Worm (Caenorhabditis elegans) whole organism, L2 larva: ENCODE results near the gene R09E10.2.

Source experiments
- C34F6.9 ChIP-seq: fragments of 150-350 bp; optimal IDR thresholded peaks from 2 replicates; lab custom pipeline; 2014; ENCODE audit warnings: missing biosample characterization, missing genetic modification characterization
- F13H6.1 ChIP-seq: sonication (generic microtip); optimal IDR thresholded peaks from 2 replicates; lab custom pipeline; 2016; ENCODE audit warnings: missing genetic modification characterization, missing compliant biosample characterization
- alr-1 ChIP-seq: fragments of 150-350 bp; optimal IDR thresholded peaks from 2 replicates; lab custom pipeline; 2014; ENCODE audit warnings: missing biosample characterization, missing genetic modification characterization
- aly-2 ChIP-seq: fragments of 150-350 bp; optimal IDR thresholded peaks from 2 replicates; lab custom pipeline; 2014; ENCODE audit warnings: missing biosample characterization, missing genetic modification characterization
- blmp-1 ChIP-seq: sonication (generic microtip); optimal IDR thresholded peaks from 2 replicates; lab custom pipeline; 2017; ENCODE audit warnings: missing genetic modification characterization, mild to moderate bottlenecking, missing compliant biosample characterization, antibody characterized with exemption, moderate library complexity; ENCODE audit not compliant: insufficient read depth
- ceh-16 ChIP-seq: fragments of 150-350 bp; optimal IDR thresholded peaks from 2 replicates; lab custom pipeline; 2014; ENCODE audit warnings: missing biosample characterization, missing genetic modification characterization
- crh-2 ChIP-seq: sonication (generic microtip); optimal IDR thresholded peaks from 2 replicates; lab custom pipeline; 2017; ENCODE audit warnings: missing biosample characterization, missing genetic modification characterization
- dmd-4 ChIP-seq: sonication (generic microtip); optimal IDR thresholded peaks from 2 replicates; lab custom pipeline; 2017; ENCODE audit warnings: missing biosample characterization, missing genetic modification characterization
- egl-27 ChIP-seq: sonication (generic microtip); optimal IDR thresholded peaks from 3 replicates; lab custom pipeline; 2017; ENCODE audit warnings: missing biosample characterization, missing genetic modification reagents, missing genetic modification characterization
- elt-1 ChIP-seq: fragments of 150-350 bp; optimal IDR thresholded peaks from 2 replicates; lab custom pipeline; 2014; ENCODE audit warnings: missing biosample characterization, missing genetic modification characterization
- elt-3 ChIP-seq: sonication (generic microtip); optimal IDR thresholded peaks from 2 replicates; lab custom pipeline; 2017; ENCODE audit warnings: missing biosample characterization, missing genetic modification characterization
- fos-1 ChIP-seq: fragments of 150-350 bp; optimal IDR thresholded peaks from 2 replicates; lab custom pipeline; 2014; ENCODE audit warnings: missing biosample characterization, missing genetic modification characterization
- lin-11 ChIP-seq: fragments of 150-350 bp; sonication (generic microtip); optimal IDR thresholded peaks from 2 replicates; lab custom pipeline; 2014; ENCODE audit warnings: missing biosample characterization, missing genetic modification characterization, inconsistent platforms, mixed read lengths
- lin-39 ChIP-seq: fragments of 150-350 bp; optimal IDR thresholded peaks from 2 replicates; lab custom pipeline; 2014; ENCODE audit warnings: missing biosample characterization, missing genetic modification reagents, missing genetic modification characterization
- lsy-2 ChIP-seq, 2 experiments: fragments of 150-350 bp in 1 of 2; sonication (generic microtip) in 1 of 2; optimal IDR thresholded peaks; 2 replicates each; lab custom pipeline; 2014 to 2017; ENCODE audit warnings: missing biosample characterization in 2 of 2, missing genetic modification characterization in 2 of 2
- mab-5 ChIP-seq: fragments of 150-350 bp; optimal IDR thresholded peaks from 2 replicates; lab custom pipeline; 2014; ENCODE audit warnings: missing biosample characterization, missing genetic modification characterization
- mbf-1 ChIP-seq: sonication (generic microtip); optimal IDR thresholded peaks from 2 replicates; lab custom pipeline; 2017; ENCODE audit warnings: missing biosample characterization, missing genetic modification characterization
- mdl-1 ChIP-seq, 2 experiments: fragments of 150-350 bp in 1 of 2; sonication (generic microtip) in 1 of 2; optimal IDR thresholded peaks; 2 replicates each; lab custom pipeline; 2017; ENCODE audit warnings: missing biosample characterization in 2 of 2, missing genetic modification characterization in 2 of 2
- nhr-10 ChIP-seq: sonication (generic microtip); optimal IDR thresholded peaks from 2 replicates; lab custom pipeline; 2017; ENCODE audit warnings: missing biosample characterization, missing genetic modification characterization
- nhr-11 ChIP-seq: fragments of 150-350 bp; optimal IDR thresholded peaks from 2 replicates; lab custom pipeline; 2014; ENCODE audit warnings: missing biosample characterization, missing genetic modification characterization
- nhr-129 ChIP-seq: fragments of 150-350 bp; optimal IDR thresholded peaks from 2 replicates; lab custom pipeline; 2014; ENCODE audit warnings: missing biosample characterization, missing genetic modification characterization
- nhr-21 ChIP-seq: fragments of 150-350 bp; optimal IDR thresholded peaks from 2 replicates; lab custom pipeline; 2014; ENCODE audit warnings: missing biosample characterization, missing genetic modification characterization
- nhr-23 ChIP-seq: fragments of 150-350 bp; optimal IDR thresholded peaks from 2 replicates; lab custom pipeline; 2014; ENCODE audit warnings: missing biosample characterization, missing genetic modification reagents, missing genetic modification characterization
- nhr-25 ChIP-seq: fragments of 150-350 bp; sonication (generic microtip); optimal IDR thresholded peaks from 3 replicates; lab custom pipeline; 2014; ENCODE audit warnings: missing biosample characterization, missing genetic modification characterization
- nhr-6 ChIP-seq: fragments of 150-350 bp; optimal IDR thresholded peaks from 2 replicates; lab custom pipeline; 2014; ENCODE audit warnings: missing biosample characterization, missing genetic modification characterization
- nhr-77 ChIP-seq: fragments of 150-350 bp; optimal IDR thresholded peaks from 2 replicates; lab custom pipeline; 2014; ENCODE audit warnings: missing biosample characterization, missing genetic modification characterization
- sem-4 ChIP-seq: fragments of 150-350 bp; optimal IDR thresholded peaks from 2 replicates; lab custom pipeline; 2014; ENCODE audit warnings: missing biosample characterization, missing genetic modification reagents, missing genetic modification characterization
- sma-3 ChIP-seq: sonication (generic microtip); optimal IDR thresholded peaks from 2 replicates; lab custom pipeline; 2016; ENCODE audit warnings: missing genetic modification reagents, missing genetic modification characterization, missing compliant biosample characterization
- sma-9 ChIP-seq, 2 experiments: fragments of 150-350 bp in 1 of 2; sonication (generic microtip) in 1 of 2; optimal IDR thresholded peaks; 2 replicates each; lab custom pipeline; 2014 to 2016; ENCODE audit warnings: missing genetic modification characterization in 2 of 2, mild to moderate bottlenecking in 1 of 2, missing biosample characterization in 1 of 2, missing compliant biosample characterization in 1 of 2, missing genetic modification reagents in 1 of 2, moderate library complexity in 1 of 2
- unc-39 ChIP-seq: fragments of 150-350 bp; optimal IDR thresholded peaks from 2 replicates; lab custom pipeline; 2014; ENCODE audit warnings: missing biosample characterization, missing genetic modification characterization
- unc-55 ChIP-seq: fragments of 150-350 bp; sonication (generic microtip); optimal IDR thresholded peaks from 3 replicates; lab custom pipeline; 2014; ENCODE audit warnings: missing biosample characterization, missing genetic modification reagents, missing genetic modification characterization
- ztf-1 ChIP-seq: fragments of 200-800 bp; sonication (Bioruptor generic); conservative IDR thresholded peaks from 2 replicates; pipeline ENCODE4 v1.3.6; 2022; ENCODE audit warnings: missing genetic modification characterization, missing compliant biosample characterization
- ztf-11 ChIP-seq: sonication (generic microtip); optimal IDR thresholded peaks from 2 replicates; lab custom pipeline; 2017; ENCODE audit warnings: missing biosample characterization, missing genetic modification characterization

R09E10.2 gene

ce11 chrIV:10366018-10366417 is 47.9 kb upstream of the R09E10.2 start, which contains the start of gene sir-2.1 (continued):
- TF ChIP-seq fos-1 (tag; lab: Kevin White, UChicago): no peak
- no peak for TF ChIP-seq elt-1 (tag; lab: Kevin White, UChicago)

ce11 chrIV:10360336-10360735 is 42.2 kb upstream of the R09E10.2 start, which contains the start of gene ugt-59:
Gene ugt-59, plus strand, starts transcription at chrIV:10360636.
- TF ChIP-seq ztf-1 (GFP tag; lab: Robert Waterston, UW): no peak
- no peak for TF ChIP-seq sma-9 (GFP tag; optimal IDR thresholded peaks at IDR 0.05; lab: Kevin White, UChicago)
- TF ChIP-seq sma-9 (tag; optimal IDR thresholded peaks at IDR 0.05; lab: Kevin White, UChicago): no peak
- TF ChIP-seq blmp-1 (tag; lab: Kevin White, UChicago): no peak
- no peak for TF ChIP-seq nhr-23 (tag; lab: Kevin White, UChicago)
- TF ChIP-seq nhr-11 (tag; lab: Kevin White, UChicago): no peak
- TF ChIP-seq dmd-4 (tag; lab: Kevin White, UChicago): no peak
- TF ChIP-seq sma-3: no peak
- no peak for TF ChIP-seq lin-11
- no peak for TF ChIP-seq elt-3 (tag; lab: Kevin White, UChicago)
- no peak for TF ChIP-seq mab-5 (tag; lab: Kevin White, UChicago)
- TF ChIP-seq mdl-1 (tag; optimal IDR thresholded peaks at IDR 0.05; lab: Kevin White, UChicago): no peak
- TF ChIP-seq nhr-77: no peak
- no peak for TF ChIP-seq lin-39 (tag; lab: Kevin White, UChicago)
- no peak for TF ChIP-seq nhr-25 (tag; lab: Kevin White, UChicago)

- peak; percentile 33 for TF ChIP-seq C34F6.9 (tag; lab: Kevin White, UChicago)
- peak; percentile 7 for TF ChIP-seq crh-2 (tag; lab: Kevin White, UChicago)
- peak; percentile 39 for TF ChIP-seq unc-55 (GFP tag; lab: Kevin White, UChicago)
- no peak for TF ChIP-seq nhr-11 (tag; lab: Kevin White, UChicago)
Measured at ce11 chrIV:10357842-10358241, 39.7 kb upstream of the R09E10.2 start, which contains the start of gene gkow-1. Gene gkow-1, plus strand, starts transcription at chrIV:10358142.

- TF ChIP-seq ztf-11 (tag; lab: Kevin White, UChicago) (no peak), unc-39 (tag; lab: Kevin White, UChicago) (no peak), nhr-23 (tag; lab: Kevin White, UChicago) (no peak), elt-3 (tag; lab: Kevin White, UChicago) (no peak), dmd-4 (tag; lab: Kevin White, UChicago) (no peak), blmp-1 (tag; lab: Kevin White, UChicago) (no peak), sma-9 (GFP tag; optimal IDR thresholded peaks at IDR 0.05; lab: Kevin White, UChicago) (no peak), sma-9 (tag; optimal IDR thresholded peaks at IDR 0.05; lab: Kevin White, UChicago) (no peak), nhr-10 (no peak), C34F6.9 (tag; lab: Kevin White, UChicago) (no peak), nhr-6 (no peak), ceh-16 (tag; lab: Kevin White, UChicago) (no peak), lin-11 (no peak), lsy-2 (tag; optimal IDR thresholded peaks at IDR 0.05; lab: Kevin White, UChicago) (no peak), aly-2 (no peak), alr-1 (no peak), nhr-21 (no peak), nhr-129 (no peak), mbf-1 (tag; lab: Kevin White, UChicago) (no peak), sem-4 (no peak), nhr-25 (tag; lab: Kevin White, UChicago) (no peak)
- TF ChIP-seq, all 48 proteins: peak for 0
Measured at ce11 chrIV:10357072-10357471, 39.0 kb upstream of the R09E10.2 start, which contains the start of gene R11A8.1. Gene R11A8.1, minus strand, starts transcription at chrIV:10357172.

- no peak for TF ChIP-seq nhr-6
- TF ChIP-seq egl-27: no peak
- no peak for TF ChIP-seq lsy-2 (tag; optimal IDR thresholded peaks at IDR 0.05; lab: Kevin White, UChicago)
- no peak for TF ChIP-seq F13H6.1 (tag; lab: Kevin White, UChicago)
- TF ChIP-seq nhr-77: no peak
- no peak for TF ChIP-seq blmp-1 (tag; lab: Kevin White, UChicago)
- TF ChIP-seq mbf-1 (tag; lab: Kevin White, UChicago): no peak
Measured at ce11 chrIV:10352243-10352642, 34.1 kb upstream of the R09E10.2 start, which contains the start of gene Y43C5B.2. Gene Y43C5B.2, minus strand, starts transcription at chrIV:10352343.
